Fruit fly (Drosophila melanogaster): ENCODE measurements around the gene CG14339.

Gene CG14339

DNA sequence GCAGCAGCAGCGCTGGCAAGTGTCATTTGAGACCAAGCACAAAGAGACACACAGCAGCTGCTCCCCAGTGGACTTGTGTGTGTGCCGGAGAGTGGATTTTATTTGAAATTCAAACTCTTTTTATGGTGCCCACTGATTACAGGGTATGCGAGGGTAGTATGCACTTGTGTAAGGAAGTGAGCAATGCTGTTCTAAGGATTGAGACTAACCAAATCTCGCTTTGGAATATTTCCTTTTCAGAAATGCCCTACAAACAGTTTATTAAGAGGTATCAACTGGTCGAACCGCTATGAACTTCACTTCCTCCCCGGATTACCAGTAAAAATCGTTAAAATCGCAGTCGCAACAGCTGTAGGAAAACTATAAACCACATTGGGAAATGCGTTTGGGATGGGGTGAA lies 32.6 kb upstream of the CG14339 start (continued):
- TF ChIP-seq fd85E (GFP tag; optimal IDR thresholded peaks at IDR 0.05) (no peak), Sox15 (GFP tag; optimal IDR thresholded peaks at IDR 0.05) (peak; percentile 25), CG8119 (GFP tag; IDR thresholded peaks at IDR 0.05) (peak; percentile 88), CG9139 (GFP tag; optimal IDR thresholded peaks at IDR 0.05) (no peak), CG34406 (GFP tag; optimal IDR thresholded peaks at IDR 0.05) (peak; percentile 9), CG8632 (GFP tag; optimal IDR thresholded peaks at IDR 0.05) (no peak), dsx (GFP tag; optimal IDR thresholded peaks at IDR 0.05; ENCODE audit: poor library complexity, severe bottlenecking) (no peak), Eip78C (GFP tag) (peak; percentile 87), Met (GFP tag; optimal IDR thresholded peaks at IDR 0.05) (no peak), CG3032 (tag; optimal IDR thresholded peaks at IDR 0.05) (peak; percentile 37), Gug (GFP tag; IDR thresholded peaks at IDR 0.05) (peak; percentile 85), pdm3 (GFP tag; optimal IDR thresholded peaks at IDR 0.05) (peak; percentile 84), spab (GFP tag; optimal IDR thresholded peaks at IDR 0.05) (peak; percentile 1), Sox14 (GFP tag; optimal IDR thresholded peaks at IDR 0.05) (peak; percentile 82), fd59A (GFP tag; optimal IDR thresholded peaks at IDR 0.05) (peak; percentile 17), net (GFP tag; optimal IDR thresholded peaks at IDR 0.05) (peak; percentile 61)

DNA sequence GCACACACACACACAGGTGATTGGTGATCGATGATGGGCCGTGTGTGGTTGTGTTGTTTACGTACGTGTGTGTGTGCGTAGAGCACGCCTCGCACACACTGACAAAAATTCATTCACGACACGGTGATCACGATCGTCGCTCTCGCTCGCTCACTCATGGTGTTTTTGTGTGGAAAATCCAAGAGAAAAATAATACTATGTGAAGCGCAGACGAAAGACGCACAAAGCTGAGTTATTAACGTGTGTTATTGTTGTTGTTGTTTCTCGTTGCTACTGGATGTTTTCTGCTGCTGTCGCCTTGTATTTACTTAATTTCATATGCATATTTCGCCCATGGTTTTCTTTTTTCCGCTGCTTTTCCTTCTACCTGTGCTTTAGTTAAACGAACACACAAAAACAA lies 31.3 kb upstream of the CG14339 start:
- TF ChIP-seq acj6 (GFP tag; optimal IDR thresholded peaks at IDR 0.05), result no peak
- TF ChIP-seq Sox14 (GFP tag; optimal IDR thresholded peaks at IDR 0.05), result peak; percentile 38
- peak; percentile 93 for TF ChIP-seq fkh (GFP tag; optimal IDR thresholded peaks at IDR 0.05)
- peak; percentile 53; the same call in 1 of the 3 replicates for TF ChIP-seq CG6163 (GFP tag; IDR thresholded peaks at IDR 0.05)
- no peak for TF ChIP-seq net (GFP tag; optimal IDR thresholded peaks at IDR 0.05)
- peak; percentile 59 for TF ChIP-seq svp (GFP tag)
- TF ChIP-seq CG3919 (GFP tag; optimal IDR thresholded peaks at IDR 0.05), result no peak

DNA sequence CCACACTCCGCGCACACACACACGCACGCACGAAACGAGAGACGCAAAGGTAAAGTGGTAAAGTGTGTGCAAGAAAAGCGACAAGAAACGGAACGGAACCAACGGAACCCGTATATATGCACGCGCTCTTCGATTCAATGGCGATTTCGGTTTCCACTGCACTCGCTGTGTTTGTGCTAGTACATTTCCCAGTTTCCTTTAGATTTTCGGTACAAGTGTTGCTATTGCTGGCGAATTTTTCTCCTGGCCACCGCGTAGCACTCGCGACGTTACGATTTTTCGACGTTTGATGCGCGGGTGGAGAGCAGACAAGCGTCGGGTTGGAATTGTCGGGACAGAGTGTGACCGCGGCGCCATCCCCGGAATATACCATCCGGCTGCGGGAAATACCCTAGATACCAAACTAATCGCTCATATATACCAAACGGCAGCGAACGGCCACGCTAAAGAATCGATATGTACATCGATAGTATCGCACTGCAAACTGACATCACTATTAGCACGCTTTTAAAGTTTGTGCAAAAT lies 30.8 kb upstream of the CG14339 start, which contains the start of the genes S and ast:
TSS of gene S (minus strand) at position 347 of the 525 bp plus-strand sequence.
TSS of gene ast (plus strand) at position 480 of the 525 bp plus-strand sequence.
- TF ChIP-seq CG10631 (GFP tag; optimal IDR thresholded peaks at IDR 0.05) (no peak), CG3032 (tag; optimal IDR thresholded peaks at IDR 0.05) (peak; percentile 3), fd59A (GFP tag; optimal IDR thresholded peaks at IDR 0.05) (no peak), fd85E (GFP tag; optimal IDR thresholded peaks at IDR 0.05) (peak; percentile 10), Sox14 (GFP tag; optimal IDR thresholded peaks at IDR 0.05) (peak; percentile 13), CG15336 (GFP tag; IDR thresholded peaks at IDR 0.05) (peak; percentile 34; the same call in 1 of the 2 replicates), vri (GFP tag; optimal IDR thresholded peaks at IDR 0.05) (no peak), CG32006 (GFP tag; optimal IDR thresholded peaks at IDR 0.05) (no peak), CG6792 (GFP tag; optimal IDR thresholded peaks at IDR 0.05) (no peak), CG6854 (GFP tag; optimal IDR thresholded peaks at IDR 0.05) (peak; percentile 49), lz (GFP tag; optimal IDR thresholded peaks at IDR 0.05) (peak; percentile 25), CG1621 (tag; optimal IDR thresholded peaks at IDR 0.05) (peak; percentile 76), topi (GFP tag; optimal IDR thresholded peaks at IDR 0.05) (peak; percentile 20), CG31627 (GFP tag; optimal IDR thresholded peaks at IDR 0.05) (no peak), cyc (GFP tag; optimal IDR thresholded peaks at IDR 0.05) (peak; percentile 13), CG6163 (GFP tag; IDR thresholded peaks at IDR 0.05) (peak; percentile 8; the same call in 1 of the 3 replicates), dsx (GFP tag; optimal IDR thresholded peaks at IDR 0.05; ENCODE audit: poor library complexity, severe bottlenecking) (peak; percentile 24), ss (GFP tag; optimal IDR thresholded peaks at IDR 0.05) (peak; percentile 2 to 45), esn (GFP tag; optimal IDR thresholded peaks at IDR 0.05) (peak; percentile 36), Eip78C (GFP tag) (peak; percentile 86), net (GFP tag; optimal IDR thresholded peaks at IDR 0.05) (peak; percentile 22), CG3919 (GFP tag; optimal IDR thresholded peaks at IDR 0.05) (peak; percentile 29), CG6808 (GFP tag; optimal IDR thresholded peaks at IDR 0.05) (peak; percentile 29), CG16779 (tag; optimal IDR thresholded peaks at IDR 0.05) (peak; percentile 8)

Data from whole organism, prepupa.